Worm (Caenorhabditis elegans) whole organism, L3 larva: ENCODE measurements around the gene jmjd-5.

ENCODE experiments used
- R02D3.7 ChIP-seq: fragments of 150-350 bp; optimal IDR thresholded peaks from 2 replicates; lab custom pipeline; 2014; ENCODE audit warnings: missing biosample characterization, missing genetic modification characterization
- ZK546.5 ChIP-seq: sonication (generic microtip); optimal IDR thresholded peaks from 2 replicates; lab custom pipeline; 2017; ENCODE audit warnings: missing biosample characterization, missing genetic modification characterization
- ama-1 ChIP-seq: fragments of 150-350 bp; optimal IDR thresholded peaks from 2 replicates; lab custom pipeline; 2018
- ceh-16 ChIP-seq: sonication (generic microtip); optimal IDR thresholded peaks from 2 replicates; lab custom pipeline; 2017; ENCODE audit warnings: missing biosample characterization, missing genetic modification characterization
- ceh-28 ChIP-seq: fragments of 150-350 bp; optimal IDR thresholded peaks from 2 replicates; lab custom pipeline; 2014; ENCODE audit warnings: missing biosample characterization, missing genetic modification reagents, missing genetic modification characterization
- ceh-82 ChIP-seq: fragments of 150-350 bp; optimal IDR thresholded peaks from 2 replicates; lab custom pipeline; 2014; ENCODE audit warnings: missing biosample characterization, missing genetic modification characterization
- egl-27 ChIP-seq: sonication (generic microtip); optimal IDR thresholded peaks from 4 replicates; lab custom pipeline; 2017; ENCODE audit warnings: missing biosample characterization, missing genetic modification reagents, missing genetic modification characterization
- egl-5 ChIP-seq: fragments of 150-350 bp; optimal IDR thresholded peaks from 2 replicates; lab custom pipeline; 2017; ENCODE audit warnings: missing biosample characterization, missing genetic modification reagents, missing genetic modification characterization, inconsistent platforms
- elt-1 ChIP-seq: fragments of 150-350 bp; optimal IDR thresholded peaks from 2 replicates; lab custom pipeline; 2014; ENCODE audit warnings: missing biosample characterization, missing genetic modification characterization
- elt-2 ChIP-seq: sonication (generic microtip); optimal IDR thresholded peaks from 2 replicates; lab custom pipeline; 2016; ENCODE audit warnings: missing genetic modification reagents, mild to moderate bottlenecking, missing genetic modification characterization, missing compliant biosample characterization
- elt-3 ChIP-seq, 3 experiments: fragments of 150-350 bp in 1 of 3; sonication (generic microtip) in 2 of 3; optimal IDR thresholded peaks; 2 replicates in 2 of 3; 4 replicates in 1 of 3; lab custom pipeline; 2014 to 2017; ENCODE audit warnings: missing biosample characterization in 3 of 3, missing genetic modification characterization in 3 of 3
- eor-1 ChIP-seq, 2 experiments: fragments of 150-350 bp; optimal IDR thresholded peaks; 2 replicates each; lab custom pipeline; 2014 to 2018; ENCODE audit warnings: missing biosample characterization in 2 of 2, missing genetic modification characterization in 2 of 2
- fkh-10 ChIP-seq: sonication (generic microtip); optimal IDR thresholded peaks from 2 replicates; lab custom pipeline; 2017; ENCODE audit warnings: missing biosample characterization, missing genetic modification reagents, missing genetic modification characterization
- fkh-2 ChIP-seq: fragments of 150-350 bp; optimal IDR thresholded peaks from 2 replicates; lab custom pipeline; 2014; ENCODE audit warnings: missing biosample characterization, missing genetic modification reagents, missing genetic modification characterization
- fos-1 ChIP-seq: fragments of 150-350 bp; optimal IDR thresholded peaks from 2 replicates; lab custom pipeline; 2014; ENCODE audit warnings: missing biosample characterization, missing genetic modification characterization
- hmg-11 ChIP-seq: sonication (generic microtip); optimal IDR thresholded peaks from 2 replicates; lab custom pipeline; 2016; ENCODE audit warnings: missing genetic modification characterization, missing compliant biosample characterization
- jun-1 ChIP-seq: fragments of 150-350 bp; optimal IDR thresholded peaks from 2 replicates; lab custom pipeline; 2014; ENCODE audit warnings: missing biosample characterization, missing genetic modification reagents, missing genetic modification characterization
- lin-15B ChIP-seq: fragments of 150-350 bp; optimal IDR thresholded peaks from 2 replicates; lab custom pipeline; 2014; ENCODE audit warnings: missing biosample characterization, missing genetic modification characterization
- lin-39 ChIP-seq: fragments of 150-350 bp; optimal IDR thresholded peaks from 2 replicates; lab custom pipeline; 2018; ENCODE audit warnings: missing biosample characterization, missing genetic modification reagents, missing genetic modification characterization
- lsy-12 ChIP-seq: sonication (generic microtip); optimal IDR thresholded peaks from 2 replicates; lab custom pipeline; 2016; ENCODE audit warnings: mild to moderate bottlenecking, missing genetic modification characterization, missing compliant biosample characterization
- mdl-1 ChIP-seq: fragments of 150-350 bp; optimal IDR thresholded peaks from 2 replicates; lab custom pipeline; 2014; ENCODE audit warnings: missing biosample characterization, missing genetic modification characterization
- nfya-1 ChIP-seq: sonication (generic microtip); optimal IDR thresholded peaks from 2 replicates; lab custom pipeline; 2017; ENCODE audit warnings: missing genetic modification characterization, mild to moderate bottlenecking, missing compliant biosample characterization, antibody characterized with exemption, moderate library complexity; ENCODE audit not compliant: insufficient read depth
- nhr-12 ChIP-seq: fragments of 150-350 bp; optimal IDR thresholded peaks from 2 replicates; lab custom pipeline; 2014; ENCODE audit warnings: missing biosample characterization, missing genetic modification characterization
- nhr-23 ChIP-seq: fragments of 150-350 bp; optimal IDR thresholded peaks from 2 replicates; lab custom pipeline; 2014; ENCODE audit warnings: missing biosample characterization, missing genetic modification reagents, missing genetic modification characterization
- nhr-237 ChIP-seq: fragments of 150-350 bp; optimal IDR thresholded peaks from 2 replicates; lab custom pipeline; 2014; ENCODE audit warnings: missing biosample characterization, missing genetic modification characterization
- nhr-25 ChIP-seq: sonication (generic microtip); optimal IDR thresholded peaks from 2 replicates; lab custom pipeline; 2017; ENCODE audit warnings: missing biosample characterization, missing genetic modification characterization
- nhr-43 ChIP-seq: sonication (generic microtip); optimal IDR thresholded peaks from 2 replicates; lab custom pipeline; 2016; ENCODE audit warnings: mild to moderate bottlenecking, missing genetic modification characterization, missing compliant biosample characterization; ENCODE audit not compliant: poor library complexity, severe bottlenecking
- nhr-77 ChIP-seq: fragments of 150-350 bp; optimal IDR thresholded peaks from 2 replicates; lab custom pipeline; 2014; ENCODE audit warnings: missing biosample characterization, missing genetic modification characterization
- pha-4 ChIP-seq: fragments of 150-350 bp; optimal IDR thresholded peaks from 2 replicates; lab custom pipeline; 2014; ENCODE audit warnings: missing biosample characterization, missing genetic modification reagents, missing genetic modification characterization
- pqm-1 ChIP-seq: fragments of 150-350 bp; optimal IDR thresholded peaks from 2 replicates; lab custom pipeline; 2017; ENCODE audit warnings: missing biosample characterization, missing genetic modification characterization, inconsistent platforms
- skn-1 ChIP-seq: fragments of 150-350 bp; optimal IDR thresholded peaks from 2 replicates; lab custom pipeline; 2014; ENCODE audit warnings: missing biosample characterization, missing genetic modification characterization
- snpc-4 ChIP-seq: fragments of 150-350 bp; optimal IDR thresholded peaks from 2 replicates; lab custom pipeline; 2014; ENCODE audit warnings: missing biosample characterization, missing genetic modification characterization
- unc-39 ChIP-seq: sonication (generic microtip); optimal IDR thresholded peaks from 4 replicates; lab custom pipeline; 2017; ENCODE audit warnings: missing biosample characterization, missing genetic modification characterization
- unc-62 ChIP-seq: fragments of 150-350 bp; sonication (generic microtip); optimal IDR thresholded peaks from 4 replicates; lab custom pipeline; 2014; ENCODE audit warnings: missing biosample characterization, missing genetic modification reagents, missing genetic modification characterization
- ztf-11 ChIP-seq: fragments of 150-350 bp; optimal IDR thresholded peaks from 2 replicates; lab custom pipeline; 2014; ENCODE audit warnings: missing biosample characterization, missing genetic modification characterization

The jmjd-5 gene

ce11 chrV:11113607-11114006, 13.7 kb upstream of the jmjd-5 start, which contains the start of gene math-33:
TSS of gene math-33 (plus strand) at chrV:11113907.
- TF ChIP-seq ceh-28 (no peak), nhr-77 (tag; lab: Kevin White, UChicago) (no peak), skn-1 (tag; lab: Kevin White, UChicago) (no peak), nhr-23 (tag; lab: Kevin White, UChicago) (no peak), nhr-237 (tag; lab: Kevin White, UChicago) (no peak), egl-27 (no peak), unc-62 (GFP tag; lab: Kevin White, UChicago) (no peak), ceh-16 (tag; lab: Kevin White, UChicago) (no peak), jun-1 (tag; lab: Kevin White, UChicago) (no peak), elt-2 (tag; lab: Kevin White, UChicago) (no peak), lsy-12 (tag; lab: Kevin White, UChicago) (no peak), fkh-2 (tag; lab: Kevin White, UChicago) (no peak), nhr-25 (tag; lab: Kevin White, UChicago) (no peak), eor-1 (tag; optimal IDR thresholded peaks at IDR 0.05; lab: Kevin White, UChicago) (no peak), ceh-82 (tag; lab: Kevin White, UChicago) (no peak), pqm-1 (tag; lab: Kevin White, UChicago) (no peak), lin-39 (no peak), ZK546.5 (tag; lab: Kevin White, UChicago) (no peak)
- TF ChIP-seq, all 47 proteins: peak for 0

- TF ChIP-seq elt-2 (tag; lab: Kevin White, UChicago) = no peak
- TF ChIP-seq nhr-12 (tag; lab: Kevin White, UChicago) = no peak
- TF ChIP-seq R02D3.7 (tag; lab: Kevin White, UChicago) = no peak
- TF ChIP-seq nhr-23 (tag; lab: Kevin White, UChicago) = no peak
- no peak for TF ChIP-seq fkh-10 (GFP tag; lab: Kevin White, UChicago)
- no peak for TF ChIP-seq hmg-11 (tag; lab: Kevin White, UChicago)
- TF ChIP-seq nhr-43 (tag; lab: Kevin White, UChicago) = peak; percentile 60
- no peak for TF ChIP-seq ceh-82 (tag; lab: Kevin White, UChicago)
- TF ChIP-seq ama-1 (lab: Kevin White, UChicago) = peak; percentile 17
- TF ChIP-seq, all 47 proteins: peak for 2
Observed at ce11 chrV:11118179-11118725, 9.0 kb upstream of the jmjd-5 start.

ce11 chrV:11119294-11119755, 8.0 kb upstream of the jmjd-5 start, which contains the start of gene scb-1:
TSS of gene scb-1 (minus strand) at chrV:11119705.
- TF ChIP-seq ama-1 (lab: Kevin White, UChicago) = peak; percentile 54
- TF ChIP-seq mdl-1 (tag; lab: Kevin White, UChicago) = no peak

ce11 chrV:11121247-11121646, 6.0 kb upstream of the jmjd-5 start:
- TF ChIP-seq ceh-16 (tag; lab: Kevin White, UChicago) = no peak
- peak; percentile 64 for TF ChIP-seq lin-15B (tag; lab: Kevin White, UChicago)
- peak; percentile 30 for TF ChIP-seq snpc-4
- peak; percentile 57 for TF ChIP-seq nfya-1 (tag; lab: Kevin White, UChicago)
- peak; percentile 36 for TF ChIP-seq nhr-23 (tag; lab: Kevin White, UChicago)
- TF ChIP-seq elt-3 (tag; optimal IDR thresholded peaks at IDR 0.05; lab: Kevin White, UChicago) = no peak
- TF ChIP-seq lin-39 = peak; percentile 52
- TF ChIP-seq pha-4 (tag; lab: Kevin White, UChicago) = peak; percentile 69
- no peak for TF ChIP-seq fkh-10 (GFP tag; lab: Kevin White, UChicago)
- TF ChIP-seq hmg-11 (tag; lab: Kevin White, UChicago) = peak; percentile 39
- TF ChIP-seq egl-5 (tag; lab: Kevin White, UChicago) = peak; percentile 30
- no peak for TF ChIP-seq unc-39 (tag; lab: Kevin White, UChicago)
- TF ChIP-seq, all 47 proteins: peak for 8

ce11 chrV:11122466-11122865, 4.8 kb upstream of the jmjd-5 start, which contains the start of gene mboa-2:
TSS of gene mboa-2 (minus strand) at chrV:11122493.
- TF ChIP-seq nhr-25 (tag; lab: Kevin White, UChicago) = peak; percentile 54
- peak; percentile 42 for TF ChIP-seq elt-1 (tag; lab: Kevin White, UChicago)
- no peak for TF ChIP-seq ztf-11
- TF ChIP-seq nhr-43 (tag; lab: Kevin White, UChicago) = peak; percentile 49
- TF ChIP-seq ceh-82 (tag; lab: Kevin White, UChicago) = peak; percentile 22
- peak; percentile 1 for TF ChIP-seq ceh-28
- peak; percentile 60 for TF ChIP-seq elt-2 (tag; lab: Kevin White, UChicago)
- TF ChIP-seq fkh-10 (GFP tag; lab: Kevin White, UChicago) = no peak
- no peak for TF ChIP-seq jun-1 (tag; lab: Kevin White, UChicago)
- peak; percentile 10 for TF ChIP-seq nfya-1 (tag; lab: Kevin White, UChicago)
- peak; percentile 15 for TF ChIP-seq pqm-1 (tag; lab: Kevin White, UChicago)
- TF ChIP-seq ama-1 (lab: Kevin White, UChicago) = peak; percentile 11
- TF ChIP-seq fos-1 = no peak
- no peak for TF ChIP-seq lin-39
